Worm (Caenorhabditis elegans): ENCODE measurements around the gene clec-61.

clec-61 gene

DNA sequence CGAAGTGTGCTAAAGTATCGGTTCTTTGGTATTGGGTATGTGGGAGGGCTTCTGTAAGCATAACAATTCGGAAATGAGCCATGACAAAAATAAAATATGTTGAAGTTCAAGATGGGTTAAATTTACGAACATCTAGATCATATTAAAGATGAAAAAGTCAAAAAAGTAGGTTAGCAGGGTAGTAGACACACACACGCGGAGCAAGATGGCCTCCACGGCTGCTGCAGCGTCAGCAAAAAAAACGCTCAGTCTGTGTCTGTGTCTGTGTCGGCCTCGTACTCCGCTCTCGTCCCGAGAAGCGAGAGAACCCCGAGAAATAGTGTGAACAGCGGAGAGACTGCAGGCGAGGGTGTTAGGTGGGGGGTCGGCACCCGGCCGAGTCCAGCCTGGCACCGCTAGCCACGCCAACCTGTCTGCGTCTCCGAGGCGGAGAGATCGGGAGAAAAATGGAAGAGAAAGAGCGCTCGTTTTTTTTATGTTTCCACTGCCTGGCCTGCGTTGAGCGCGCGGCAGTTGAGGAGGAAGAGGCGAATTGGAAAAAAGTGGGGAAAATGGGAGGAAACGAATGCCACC is 12.2 kb upstream of the clec-61 start, which contains the start of gene myrf-1 (continued):
- TF ChIP-seq lin-29 (GFP tag; IDR thresholded peaks at IDR 0.05) (peak; percentile 76; the same call in 1 of the 2 replicates), dmd-9 (GFP tag; IDR thresholded peaks at IDR 0.05) (0 out of 2 replicates have a peak, but pooled peaks have one; percentile 31), pqm-1 (tag; optimal IDR thresholded peaks at IDR 0.05) (peak; percentile 19), lim-7 (GFP tag; IDR thresholded peaks at IDR 0.05) (0 out of 2 replicates have a peak, but pooled peaks have one; percentile 46), arid-1 (GFP tag; conservative IDR thresholded peaks at IDR 0.05) (peak; percentile 79), ces-1 (GFP tag; optimal IDR thresholded peaks at IDR 0.05) (no peak), ceh-32 (tag; optimal IDR thresholded peaks at IDR 0.05; ENCODE audit: poor library complexity) (peak; percentile 27), Y5F2A.4 (GFP tag; optimal IDR thresholded peaks at IDR 0.05) (no peak), T26A8.4 (GFP tag; IDR thresholded peaks at IDR 0.05) (peak; percentile 90), egl-43 (GFP tag; IDR thresholded peaks at IDR 0.05) (peak; percentile 91), hlh-11 (tag; optimal IDR thresholded peaks at IDR 0.05) (peak; percentile 98), duxl-1 (tag; optimal IDR thresholded peaks at IDR 0.05; ENCODE audit: poor library complexity) (no peak), lsy-2 (tag; optimal IDR thresholded peaks at IDR 0.05) (peak; percentile 25 to 74), lin-38 (GFP tag; IDR thresholded peaks at IDR 0.05) (peak; percentile 63), unc-62 (GFP tag; optimal IDR thresholded peaks at IDR 0.05 in 1 of 2) (peak in 1 of 2 experiments; percentile 85), unc-62 (tag; optimal IDR thresholded peaks at IDR 0.05) (no peak), nhr-11 (tag; optimal IDR thresholded peaks at IDR 0.05) (peak; percentile 95), nhr-42 (GFP tag; IDR thresholded peaks at IDR 0.05) (peak; percentile 69; the same call in 1 of the 2 replicates), F26F4.8 (GFP tag; conservative IDR thresholded peaks at IDR 0.05) (0 out of 2 replicates have a peak, but pooled peaks have one; percentile 14), daf-19 (GFP tag; conservative IDR thresholded peaks at IDR 0.05) (no peak), spr-3 (GFP tag; optimal IDR thresholded peaks at IDR 0.05) (peak; percentile 48), ZK546.5 (tag; optimal IDR thresholded peaks at IDR 0.05) (no peak), ceh-62 (tag; optimal IDR thresholded peaks at IDR 0.05) (no peak), dmd-6 (GFP tag; IDR thresholded peaks at IDR 0.05) (peak; percentile 84), lir-3 (tag; optimal IDR thresholded peaks at IDR 0.05) (peak; percentile 16), tra-1 (GFP tag; IDR thresholded peaks at IDR 0.05) (peak; percentile 73; the same call in 1 of the 2 replicates), egl-27 (tag; optimal IDR thresholded peaks at IDR 0.05) (no peak), zfp-3 (GFP tag; conservative IDR thresholded peaks at IDR 0.05) (no peak), lin-13 (GFP tag; optimal IDR thresholded peaks at IDR 0.05) (peak; percentile 47), unc-130 (GFP tag; optimal IDR thresholded peaks at IDR 0.05) (no peak), nhr-48 (tag; optimal IDR thresholded peaks at IDR 0.05) (peak; percentile 78), nhr-77 (tag; optimal IDR thresholded peaks at IDR 0.05) (peak; percentile 89), sdz-12 (GFP tag; optimal IDR thresholded peaks at IDR 0.05) (no peak), daf-16 (GFP tag; optimal IDR thresholded peaks at IDR 0.05) (peak; percentile 39), daf-16 (tag; optimal IDR thresholded peaks at IDR 0.05) (peak; percentile 50), saeg-2 (GFP tag; IDR thresholded peaks at IDR 0.05) (peak; percentile 84; the same call in 1 of the 2 replicates), madf-9 (GFP tag; conservative IDR thresholded peaks at IDR 0.05) (no peak; the same call in 1 of the 2 replicates), dpl-1 (GFP tag; optimal IDR thresholded peaks at IDR 0.05) (peak; percentile 49), skn-1 (tag; optimal IDR thresholded peaks at IDR 0.05) (no peak), tag-97 (GFP tag; IDR thresholded peaks at IDR 0.05) (no peak), php-3 (GFP tag; IDR thresholded peaks at IDR 0.05) (peak; percentile 60; the same call in 1 of the 2 replicates), F44E2.7 (GFP tag; IDR thresholded peaks at IDR 0.05) (no peak), ztf-11 (tag; optimal IDR thresholded peaks at IDR 0.05) (no peak), ztf-7 (tag; optimal IDR thresholded peaks at IDR 0.05) (peak; percentile 36), dve-1 (tag; optimal IDR thresholded peaks at IDR 0.05; ENCODE audit: insufficient read depth) (peak; percentile 86), snpc-1.2 (GFP tag; IDR thresholded peaks at IDR 0.05) (no peak), gei-8 (GFP tag; optimal IDR thresholded peaks at IDR 0.05) (peak; percentile 48), ceh-82 (tag; optimal IDR thresholded peaks at IDR 0.05) (no peak), unc-39 (tag; optimal IDR thresholded peaks at IDR 0.05) (no peak), jun-1 (tag; optimal IDR thresholded peaks at IDR 0.05) (peak; percentile 58), rbr-2 (tag; optimal IDR thresholded peaks at IDR 0.05) (peak; percentile 92)

Data from whole organism, L4 larva.